Worm (Caenorhabditis elegans) whole organism, mixed stage, embryonic: ENCODE results near the gene ifet-1.

ENCODE experiments used
- ceh-39 ChIP-seq: fragments of 150-350 bp; optimal IDR thresholded peaks from 2 replicates; lab custom pipeline; 2014; ENCODE audit warnings: missing biosample characterization, missing genetic modification characterization
- ces-1 ChIP-seq: fragments of 150-350 bp; optimal IDR thresholded peaks from 2 replicates; lab custom pipeline; 2014; ENCODE audit warnings: missing biosample characterization, missing genetic modification reagents, missing genetic modification characterization
- lsy-2 ChIP-seq: fragments of 150-350 bp; optimal IDR thresholded peaks from 2 replicates; lab custom pipeline; 2014; ENCODE audit warnings: missing biosample characterization, missing genetic modification characterization
- mep-1 ChIP-seq: fragments of 150-350 bp; optimal IDR thresholded peaks from 2 replicates; lab custom pipeline; 2017; ENCODE audit warnings: missing biosample characterization, missing genetic modification reagents, missing genetic modification characterization, inconsistent platforms
- nhr-2 ChIP-seq: fragments of 150-350 bp; optimal IDR thresholded peaks from 2 replicates; lab custom pipeline; 2014; ENCODE audit warnings: missing biosample characterization, missing genetic modification characterization
- nhr-237 ChIP-seq: fragments of 150-350 bp; optimal IDR thresholded peaks from 2 replicates; lab custom pipeline; 2014; ENCODE audit warnings: missing biosample characterization, missing genetic modification characterization
- nhr-76 ChIP-seq: sonication (generic microtip); optimal IDR thresholded peaks from 2 replicates; lab custom pipeline; 2017; ENCODE audit warnings: missing biosample characterization, missing genetic modification characterization
- snpc-4 ChIP-seq: fragments of 150-350 bp; optimal IDR thresholded peaks from 2 replicates; lab custom pipeline; 2014; ENCODE audit warnings: missing biosample characterization, missing genetic modification characterization
- unc-120 ChIP-seq: sonication (generic microtip); optimal IDR thresholded peaks from 2 replicates; lab custom pipeline; 2017; ENCODE audit warnings: missing genetic modification characterization, missing compliant biosample characterization; ENCODE audit not compliant: poor library complexity, severe bottlenecking
- unc-62 ChIP-seq: fragments of 150-350 bp; optimal IDR thresholded peaks from 2 replicates; lab custom pipeline; 2014; ENCODE audit warnings: missing biosample characterization, missing genetic modification reagents, missing genetic modification characterization
- ztf-11 ChIP-seq: fragments of 150-350 bp; optimal IDR thresholded peaks from 2 replicates; lab custom pipeline; 2014; ENCODE audit warnings: missing biosample characterization, missing genetic modification characterization

DNA sequence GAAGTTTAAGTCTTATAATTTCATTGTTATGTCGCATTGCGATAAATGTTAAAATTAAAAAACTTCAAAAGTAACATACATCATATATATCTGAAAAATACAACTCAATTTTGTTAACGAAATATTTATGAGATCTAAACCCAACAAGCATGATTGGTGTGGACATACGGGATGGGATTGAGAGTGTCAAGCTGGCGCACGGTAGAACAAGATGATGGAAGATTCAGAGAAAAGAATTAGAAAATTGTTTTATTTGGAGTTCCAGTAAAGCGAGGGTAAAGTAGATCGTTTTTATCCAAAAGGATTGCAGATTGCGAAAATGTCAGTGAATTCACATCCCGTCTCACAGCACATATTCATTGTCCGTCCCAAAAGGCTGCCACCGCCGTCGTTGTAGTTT, 1.9 kb upstream of the ifet-1 start:
- TF ChIP-seq mep-1 (tag; lab: Kevin White, UChicago) (no peak), ztf-11 (tag; lab: Kevin White, UChicago) (no peak), nhr-237 (tag; lab: Kevin White, UChicago) (no peak), ceh-39 (tag; lab: Kevin White, UChicago) (no peak), unc-120 (no peak), ces-1 (GFP tag; lab: Kevin White, UChicago) (no peak), nhr-76 (tag; lab: Kevin White, UChicago) (no peak), snpc-4 (no peak), nhr-2 (tag; lab: Kevin White, UChicago) (no peak), unc-62 (GFP tag; lab: Kevin White, UChicago) (no peak), lsy-2 (tag; lab: Kevin White, UChicago) (no peak)
